Worm (Caenorhabditis elegans): ENCODE measurements around the gene K08D8.7.

K08D8.7 gene

ce11 chrIV:12921027-12921426, 24.4 kb downstream of the K08D8.7 start, which contains the start of gene C32H11.4:
Gene C32H11.4, plus strand, starts transcription at chrIV:12921264.
- TF ChIP-seq nhr-12 (tag; optimal IDR thresholded peaks at IDR 0.05) (no peak), mbf-1 (tag; optimal IDR thresholded peaks at IDR 0.05) (no peak), sma-3 (GFP tag; optimal IDR thresholded peaks at IDR 0.05) (peak; percentile 68), nhr-237 (tag; optimal IDR thresholded peaks at IDR 0.05) (no peak), fos-1 (tag; optimal IDR thresholded peaks at IDR 0.05) (peak; percentile 79), sma-9 (GFP tag; optimal IDR thresholded peaks at IDR 0.05) (peak; percentile 96), sma-9 (tag; optimal IDR thresholded peaks at IDR 0.05) (no peak), nhr-10 (tag; optimal IDR thresholded peaks at IDR 0.05) (no peak), nhr-129 (tag; optimal IDR thresholded peaks at IDR 0.05) (no peak), skn-1 (tag; optimal IDR thresholded peaks at IDR 0.05) (peak; percentile 57), lin-13 (GFP tag; optimal IDR thresholded peaks at IDR 0.05) (no peak), ceh-16 (tag; optimal IDR thresholded peaks at IDR 0.05) (no peak), nhr-77 (tag; optimal IDR thresholded peaks at IDR 0.05) (no peak)

ce11 chrIV:12924332-12924731, 27.7 kb downstream of the K08D8.7 start, which contains the start of gene srlf-4:
Gene srlf-4, minus strand, starts transcription at chrIV:12924432.
- TF ChIP-seq C34F6.9 (tag; optimal IDR thresholded peaks at IDR 0.05), result no peak
- TF ChIP-seq aly-2 (tag; optimal IDR thresholded peaks at IDR 0.05), result no peak
- no peak for TF ChIP-seq mdl-1 (tag; optimal IDR thresholded peaks at IDR 0.05)
- no peak for TF ChIP-seq nhr-6 (tag; optimal IDR thresholded peaks at IDR 0.05)
- TF ChIP-seq unc-62 (GFP tag; optimal IDR thresholded peaks at IDR 0.05), result no peak
- no peak for TF ChIP-seq lin-39 (tag; optimal IDR thresholded peaks at IDR 0.05)
- no peak for TF ChIP-seq elt-3 (tag; optimal IDR thresholded peaks at IDR 0.05)
- no peak for TF ChIP-seq nhr-77 (tag; optimal IDR thresholded peaks at IDR 0.05)
- no peak for TF ChIP-seq F13H6.1 (tag; optimal IDR thresholded peaks at IDR 0.05)
- no peak for TF ChIP-seq elt-1 (tag; optimal IDR thresholded peaks at IDR 0.05)
- no peak for TF ChIP-seq R02D3.7 (tag; optimal IDR thresholded peaks at IDR 0.05)
- no peak for TF ChIP-seq zag-1 (tag; optimal IDR thresholded peaks at IDR 0.05)
- no peak for TF ChIP-seq ama-1 (optimal IDR thresholded peaks at IDR 0.05)
- no peak for TF ChIP-seq mbf-1 (tag; optimal IDR thresholded peaks at IDR 0.05)

- TF ChIP-seq ztf-4 (tag; optimal IDR thresholded peaks at IDR 0.05) (no peak), lsy-2 (tag; optimal IDR thresholded peaks at IDR 0.05) (no peak), gmeb-1 (tag; optimal IDR thresholded peaks at IDR 0.05) (no peak), ZK546.5 (tag; optimal IDR thresholded peaks at IDR 0.05) (no peak), egl-27 (tag; optimal IDR thresholded peaks at IDR 0.05) (no peak), nhr-21 (tag; optimal IDR thresholded peaks at IDR 0.05) (no peak), nhr-25 (tag; optimal IDR thresholded peaks at IDR 0.05) (no peak), nhr-6 (tag; optimal IDR thresholded peaks at IDR 0.05) (no peak), elt-1 (tag; optimal IDR thresholded peaks at IDR 0.05) (no peak), alr-1 (tag; optimal IDR thresholded peaks at IDR 0.05) (no peak), crh-2 (tag; optimal IDR thresholded peaks at IDR 0.05) (no peak), sma-3 (GFP tag; optimal IDR thresholded peaks at IDR 0.05) (no peak), lin-11 (tag; optimal IDR thresholded peaks at IDR 0.05) (no peak)
Measured at ce11 chrIV:12926639-12927038, 30.0 kb downstream of the K08D8.7 start, which contains the start of gene srlf-5. Gene srlf-5, minus strand, starts transcription at chrIV:12926739.

ce11 chrIV:12936221-12936776, 39.7 kb downstream of the K08D8.7 start, which contains the start of the genes cld-1 and dod-21:
Gene cld-1, minus strand, starts transcription at chrIV:12936271.
Gene dod-21, plus strand, starts transcription at chrIV:12936738.
- TF ChIP-seq unc-62 (GFP tag; optimal IDR thresholded peaks at IDR 0.05) (no peak), lsy-2 (tag; optimal IDR thresholded peaks at IDR 0.05) (no peak), nhr-6 (tag; optimal IDR thresholded peaks at IDR 0.05) (no peak), unc-39 (tag; optimal IDR thresholded peaks at IDR 0.05) (no peak), fos-1 (tag; optimal IDR thresholded peaks at IDR 0.05) (peak; percentile 90), unc-55 (GFP tag; optimal IDR thresholded peaks at IDR 0.05) (no peak), ama-1 (optimal IDR thresholded peaks at IDR 0.05) (no peak), crh-2 (tag; optimal IDR thresholded peaks at IDR 0.05) (peak; percentile 41), dmd-4 (tag; optimal IDR thresholded peaks at IDR 0.05) (no peak), C34F6.9 (tag; optimal IDR thresholded peaks at IDR 0.05) (no peak), ZK546.5 (tag; optimal IDR thresholded peaks at IDR 0.05) (no peak), mab-5 (tag; optimal IDR thresholded peaks at IDR 0.05) (no peak), gmeb-1 (tag; optimal IDR thresholded peaks at IDR 0.05) (peak; percentile 24), mdl-1 (tag; optimal IDR thresholded peaks at IDR 0.05) (no peak), sma-3 (GFP tag; optimal IDR thresholded peaks at IDR 0.05) (peak; percentile 52), sma-9 (GFP tag; optimal IDR thresholded peaks at IDR 0.05) (peak; percentile 67), sma-9 (tag; optimal IDR thresholded peaks at IDR 0.05) (no peak), aly-2 (tag; optimal IDR thresholded peaks at IDR 0.05) (no peak), alr-1 (tag; optimal IDR thresholded peaks at IDR 0.05) (no peak), nhr-12 (tag; optimal IDR thresholded peaks at IDR 0.05) (no peak), ztf-11 (tag; optimal IDR thresholded peaks at IDR 0.05) (no peak), ztf-1 (GFP tag; conservative IDR thresholded peaks at IDR 0.05) (no peak), nhr-21 (tag; optimal IDR thresholded peaks at IDR 0.05) (no peak), elt-3 (tag; optimal IDR thresholded peaks at IDR 0.05) (no peak), Y55F3AM.14 (GFP tag; optimal IDR thresholded peaks at IDR 0.05) (no peak), nhr-10 (tag; optimal IDR thresholded peaks at IDR 0.05) (no peak)

Measured in whole organism, L2 larva.